Fruit fly (Drosophila melanogaster) S2 (cell line): ENCODE measurements around the gene CG43134.

Experiments
- CG8478 ChIP-seq: fragments of >200 bp; optimal IDR thresholded peaks from 2 replicates; lab custom pipeline; 2018
- CTCF ChIP-seq, 2 experiments: fragments of >200 bp; optimal IDR thresholded peaks; 2 replicates each; lab custom pipeline; 2018

DNA sequence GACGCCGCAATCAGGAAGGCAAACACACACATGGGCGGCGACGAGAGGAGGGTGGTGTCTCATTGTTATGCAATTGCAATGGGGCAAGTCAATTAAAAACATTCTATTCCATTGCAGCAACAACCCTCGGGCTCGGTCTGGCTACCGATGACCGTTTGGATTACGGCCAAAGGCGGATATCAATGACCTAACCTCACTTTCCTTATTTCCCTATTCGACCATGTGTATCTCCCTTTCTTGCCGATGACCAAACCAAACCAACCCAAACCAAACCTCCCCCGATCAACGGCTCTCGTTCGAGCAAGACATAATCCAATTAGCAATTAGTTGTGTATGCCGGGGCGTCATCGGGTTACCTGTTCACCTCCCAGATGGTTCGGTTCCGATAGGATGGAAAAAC lies 48.3 kb upstream of the CG43134 start:
- no peak for TF ChIP-seq CTCF (optimal IDR thresholded peaks at IDR 0.05; lab: Kevin White, UChicago)
- TF ChIP-seq CG8478 (lab: Kevin White, UChicago) = no peak
